Worm (Caenorhabditis elegans): Measurements from ENCODE around the gene ttr-40.
A peak's percentile ranks its signal among the peaks of the same experiment; 100 is the strongest.

ttr-40 gene

DNA sequence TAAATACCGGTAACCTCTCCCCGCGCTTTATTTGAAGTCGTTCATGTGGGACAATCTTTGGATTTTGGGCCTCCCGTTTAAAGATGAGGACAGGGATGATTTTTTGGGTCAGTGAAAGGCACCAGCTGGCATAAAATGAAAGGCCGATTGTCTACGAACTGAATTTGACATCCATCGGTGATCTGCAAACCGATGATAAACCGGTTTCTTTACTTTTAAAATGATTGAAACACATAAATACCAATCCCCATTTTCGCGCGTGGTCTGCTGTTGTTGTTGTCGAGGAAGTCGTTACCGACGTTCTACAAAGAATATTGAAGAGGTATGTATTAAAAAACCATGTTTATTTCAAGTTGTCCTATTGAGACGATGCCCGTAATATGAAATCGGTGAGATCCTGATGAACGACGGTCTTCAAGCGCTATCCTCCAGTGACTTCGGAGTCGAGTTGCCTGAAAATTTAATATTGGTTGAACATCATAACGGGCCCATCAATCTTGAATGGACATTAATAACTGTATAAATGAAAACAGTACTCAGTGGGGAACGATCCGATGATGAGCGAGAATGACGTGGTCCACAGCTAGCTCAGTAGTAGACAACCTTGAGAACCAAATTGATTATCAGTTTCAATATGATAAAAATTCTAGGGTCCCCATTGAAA, 12.2 kb downstream of the ttr-40 start:
- TF ChIP-seq pha-4 (tag; optimal IDR thresholded peaks at IDR 0.05): peak; percentile 17
- no peak for TF ChIP-seq ceh-9 (tag; optimal IDR thresholded peaks at IDR 0.05)
- TF ChIP-seq ama-1 (optimal IDR thresholded peaks at IDR 0.05): peak; percentile 42
- peak; percentile 34 for TF ChIP-seq lin-39 (tag; optimal IDR thresholded peaks at IDR 0.05)
- peak; percentile 25 for TF ChIP-seq nhr-43 (tag; optimal IDR thresholded peaks at IDR 0.05; ENCODE audit: poor library complexity, severe bottlenecking)

ce11 chrV:9340318-9340717, 15.0 kb downstream of the ttr-40 start:
- peak; percentile 3 for TF ChIP-seq elt-2 (tag; optimal IDR thresholded peaks at IDR 0.05)
- peak; percentile 28 for TF ChIP-seq nhr-43 (tag; optimal IDR thresholded peaks at IDR 0.05; ENCODE audit: poor library complexity, severe bottlenecking)
- peak; percentile 47 for TF ChIP-seq nhr-25 (tag; optimal IDR thresholded peaks at IDR 0.05)
- TF ChIP-seq ZK546.5 (tag; optimal IDR thresholded peaks at IDR 0.05): no peak

DNA sequence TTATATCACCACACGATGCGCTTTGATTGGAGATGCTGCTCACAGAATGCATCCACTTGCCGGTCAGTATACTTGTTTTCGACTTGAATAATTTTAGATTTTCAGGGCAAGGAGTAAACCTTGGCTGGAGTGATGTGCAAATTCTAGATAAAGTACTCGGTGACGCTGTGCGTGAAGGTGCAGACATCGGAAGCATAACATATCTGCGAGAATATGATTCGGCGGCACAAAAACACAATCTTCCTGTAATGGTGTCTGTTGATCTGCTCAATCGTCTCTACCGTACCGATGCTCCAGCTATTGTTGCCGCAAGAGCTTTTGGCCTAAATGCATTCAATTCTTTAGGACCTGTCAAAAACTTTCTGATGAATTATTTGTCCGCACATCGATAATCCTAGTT, 16.8 kb downstream of the ttr-40 start:
- TF ChIP-seq pqm-1 (tag; optimal IDR thresholded peaks at IDR 0.05) (no peak), nhr-23 (tag; optimal IDR thresholded peaks at IDR 0.05) (peak; percentile 49), lsy-12 (tag; optimal IDR thresholded peaks at IDR 0.05) (peak; percentile 78), nhr-43 (tag; optimal IDR thresholded peaks at IDR 0.05; ENCODE audit: poor library complexity, severe bottlenecking) (peak; percentile 75), ama-1 (optimal IDR thresholded peaks at IDR 0.05) (peak; percentile 99), elt-2 (tag; optimal IDR thresholded peaks at IDR 0.05) (peak; percentile 43), snpc-4 (tag; optimal IDR thresholded peaks at IDR 0.05) (no peak), ZK546.5 (tag; optimal IDR thresholded peaks at IDR 0.05) (no peak), nhr-25 (tag; optimal IDR thresholded peaks at IDR 0.05) (peak; percentile 45)

DNA sequence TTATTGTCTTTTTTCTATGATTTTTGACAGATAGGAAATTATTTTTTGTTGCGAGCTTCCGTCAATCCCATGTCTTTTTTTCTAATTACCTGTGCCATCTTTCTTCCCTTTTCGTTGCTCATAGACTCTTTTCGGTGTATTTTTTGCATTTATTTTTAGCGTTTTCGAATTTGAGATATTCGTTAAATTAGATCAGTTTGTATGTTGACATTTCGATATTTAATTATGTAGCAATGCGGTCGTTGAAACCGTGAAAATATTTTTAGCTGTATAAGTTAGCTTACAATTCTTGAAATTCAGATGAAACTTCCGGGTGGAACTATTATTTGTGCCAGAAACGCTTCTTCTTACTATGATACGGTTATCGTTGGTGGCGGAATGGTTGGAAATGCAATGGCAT, 18.8 kb downstream of the ttr-40 start, which contains the start of gene coq-6:
Gene coq-6 (plus strand): TSS at position 301 of the 400 bp plus-strand sequence.
- TF ChIP-seq elt-2 (tag; optimal IDR thresholded peaks at IDR 0.05): no peak

DNA sequence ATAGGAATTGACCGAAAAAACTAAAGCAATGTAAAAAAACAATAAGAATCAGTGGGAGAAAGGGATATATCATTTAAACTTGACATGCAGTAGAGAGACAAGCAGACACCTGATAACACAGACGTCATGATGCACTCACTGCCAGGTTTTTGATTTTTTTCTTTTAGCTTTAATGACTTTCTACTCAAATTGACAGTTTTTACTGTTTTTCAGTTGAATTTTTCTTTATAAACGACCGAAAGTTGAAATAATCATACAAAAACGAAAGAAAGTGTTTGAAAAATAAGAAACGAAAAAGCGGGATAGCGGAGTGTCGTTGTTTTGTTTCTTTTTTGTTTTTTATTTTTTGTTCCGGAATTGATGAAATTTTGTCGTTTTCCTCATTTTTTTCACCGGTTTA, 21.1 kb downstream of the ttr-40 start, which contains the start of gene ucp-4:
Gene ucp-4 (plus strand): TSS at position 83 of the 400 bp plus-strand sequence.
- TF ChIP-seq daf-12 (tag; optimal IDR thresholded peaks at IDR 0.05) (no peak), pha-4 (tag; optimal IDR thresholded peaks at IDR 0.05) (peak; percentile 25), pqm-1 (tag; optimal IDR thresholded peaks at IDR 0.05) (no peak)

DNA sequence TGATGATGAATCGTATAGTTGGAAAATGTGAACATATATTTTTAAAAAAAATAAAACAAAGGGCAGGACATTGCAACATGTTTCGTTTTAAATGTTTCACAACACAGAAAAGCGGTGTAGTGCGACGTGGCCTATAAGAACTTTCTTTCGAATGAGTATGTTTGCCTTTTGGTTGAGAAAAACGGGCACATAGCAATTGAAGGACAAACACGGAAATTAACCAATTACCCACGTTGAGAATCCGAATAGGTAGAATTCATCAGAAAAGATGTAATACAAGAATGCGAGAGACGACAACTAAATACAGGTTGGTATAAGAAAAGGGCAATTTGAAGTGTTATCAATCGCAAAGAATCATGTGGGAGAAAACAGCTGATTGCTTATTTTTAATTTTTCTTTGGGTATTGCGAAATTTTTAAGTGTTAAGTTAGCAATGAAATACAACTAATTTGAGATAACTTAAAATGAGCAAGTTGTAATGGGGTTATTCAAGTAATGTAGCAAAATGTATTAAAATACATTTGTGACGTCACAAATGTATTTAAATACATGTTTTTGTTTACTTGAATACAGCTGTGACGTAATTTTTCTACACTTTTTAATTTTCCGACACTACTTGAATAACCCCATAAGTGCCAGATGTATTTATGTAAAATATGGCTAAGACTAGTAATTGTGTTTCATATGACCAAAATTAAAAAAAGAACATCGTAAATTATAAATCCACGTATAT, 21.8 kb downstream of the ttr-40 start, which contains the start of gene acl-14:
Gene acl-14 (minus strand): TSS at position 316 of the 733 bp plus-strand sequence.
- TF ChIP-seq nhr-43 (tag; optimal IDR thresholded peaks at IDR 0.05; ENCODE audit: poor library complexity, severe bottlenecking) (peak; percentile 26), elt-2 (tag; optimal IDR thresholded peaks at IDR 0.05) (peak; percentile 20), ceh-82 (tag; optimal IDR thresholded peaks at IDR 0.05) (no peak)

DNA sequence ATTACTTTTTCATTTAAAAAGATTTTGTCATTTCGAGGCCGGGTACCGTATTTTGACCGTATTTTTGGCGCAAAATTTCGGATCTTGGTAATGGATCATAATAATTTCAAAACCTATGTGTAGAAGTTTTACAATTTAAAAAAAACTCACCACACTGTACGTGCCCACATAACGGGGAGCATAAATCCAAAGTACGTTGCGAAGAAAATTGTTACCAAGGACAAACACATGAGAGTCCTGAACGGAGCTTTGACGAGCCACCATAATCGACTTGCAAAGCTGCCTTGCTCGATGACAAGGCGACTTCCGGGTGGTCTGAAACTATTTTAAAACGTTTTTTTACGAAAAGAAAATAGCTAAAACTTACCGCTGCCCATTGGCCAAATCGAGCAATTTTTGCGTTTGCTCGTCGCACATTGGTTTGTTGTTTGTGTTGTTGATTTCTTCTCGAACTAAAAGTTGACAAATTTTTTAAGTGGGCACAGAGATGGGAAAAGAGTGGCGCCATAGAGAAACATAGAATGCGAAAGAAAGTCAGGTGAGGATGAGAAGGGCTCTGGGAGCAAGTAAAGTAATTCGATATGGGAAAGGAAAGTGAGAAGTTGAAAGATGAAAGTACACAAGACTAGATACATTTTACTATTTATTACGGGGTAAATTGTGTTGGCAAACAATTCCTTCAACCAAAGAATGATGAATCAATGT, 22.5 kb downstream of the ttr-40 start:
- TF ChIP-seq nhr-67 (tag; optimal IDR thresholded peaks at IDR 0.05) (no peak), nfya-1 (tag; optimal IDR thresholded peaks at IDR 0.05; ENCODE audit: insufficient read depth) (peak; percentile 3), pha-4 (tag; optimal IDR thresholded peaks at IDR 0.05) (peak; percentile 70)

DNA sequence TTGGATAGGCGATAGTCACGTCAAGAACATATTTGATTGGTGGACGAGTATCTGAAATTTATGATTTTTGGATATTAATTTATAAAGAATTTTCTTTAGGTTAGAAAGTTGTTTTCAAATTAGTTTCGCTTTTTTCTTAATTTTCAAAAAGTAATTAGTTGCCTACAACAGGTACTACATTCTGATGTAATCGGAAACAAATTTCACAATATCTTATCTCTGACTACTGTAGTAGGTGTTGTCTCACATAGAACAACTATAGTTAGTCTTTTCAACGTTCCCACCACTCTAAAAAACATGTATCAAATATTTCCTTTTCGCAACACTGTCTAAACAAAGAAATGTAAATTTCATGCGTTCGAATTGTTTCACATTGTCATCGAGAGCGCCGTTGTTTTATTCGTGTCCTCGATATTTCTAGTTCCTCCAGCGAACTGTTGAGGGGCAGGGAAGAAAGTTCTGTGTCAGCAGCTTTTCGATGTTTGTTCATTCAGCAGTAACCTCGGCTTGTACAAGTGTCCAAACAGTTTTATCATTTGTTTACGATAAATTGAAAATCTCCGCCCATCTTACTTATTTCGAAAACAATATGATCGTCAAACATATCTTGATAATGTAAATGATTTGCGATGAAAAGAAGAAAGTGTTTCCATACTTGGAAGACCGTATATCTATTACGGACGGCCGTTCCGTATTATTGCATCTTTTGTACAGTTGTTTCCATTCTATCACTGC, 25.9 kb downstream of the ttr-40 start:
- TF ChIP-seq pha-4 (tag; optimal IDR thresholded peaks at IDR 0.05) (peak; percentile 20), ZK546.5 (tag; optimal IDR thresholded peaks at IDR 0.05) (no peak), ztf-4 (tag; optimal IDR thresholded peaks at IDR 0.05) (no peak), tbx-2 (tag; optimal IDR thresholded peaks at IDR 0.05) (no peak), elt-2 (tag; optimal IDR thresholded peaks at IDR 0.05) (peak; percentile 17)

Measured in whole organism, L3 larva.